Fruit fly (Drosophila melanogaster) Kc167 (cell line): ENCODE data around the gene Tollo.

ENCODE experiments used
- Myc ChIP-seq: fragments of >200 bp; optimal IDR thresholded peaks from 2 replicates; lab custom pipeline; 2017; ENCODE audit warnings: missing external identifiers
- Sin3A ChIP-seq: fragments of >200 bp; optimal IDR thresholded peaks from 2 replicates; lab custom pipeline; 2018; ENCODE audit warnings: missing external identifiers
- h ChIP-seq: fragments of >200 bp; optimal IDR thresholded peaks from 3 replicates; lab custom pipeline; 2018; ENCODE audit warnings: missing external identifiers
- insv ChIP-seq: fragments of >200 bp; optimal IDR thresholded peaks from 3 replicates; lab custom pipeline; 2018; ENCODE audit warnings: missing external identifiers
- psq ChIP-seq: fragments of >200 bp; optimal IDR thresholded peaks from 2 replicates; lab custom pipeline; 2017; ENCODE audit warnings: missing external identifiers
- ttk ChIP-seq: sonication (Bioruptor generic); optimal IDR thresholded peaks from 2 replicates; lab custom pipeline; 2017; ENCODE audit warnings: missing external identifiers

Tollo gene

dm6 chr3L:15264247-15265028 lies 29.0 kb downstream of the Tollo start:
- TF ChIP-seq h (lab: Kevin White, UChicago): no peak
- no peak for TF ChIP-seq insv (lab: Kevin White, UChicago)
- TF ChIP-seq psq (lab: Kevin White, UChicago): no peak
- TF ChIP-seq Myc (lab: Kevin White, UChicago): no peak
- no peak for TF ChIP-seq ttk (lab: Kevin White, UChicago)
- TF ChIP-seq Sin3A: no peak

- no peak for TF ChIP-seq Myc (lab: Kevin White, UChicago)
- TF ChIP-seq ttk (lab: Kevin White, UChicago): no peak
- no peak for TF ChIP-seq psq (lab: Kevin White, UChicago)
- TF ChIP-seq h (lab: Kevin White, UChicago): no peak
- TF ChIP-seq Sin3A: no peak
- TF ChIP-seq insv (lab: Kevin White, UChicago): no peak
These were observed 31.2 kb downstream of the Tollo start for dm6 chr3L:15266628-15267027.

dm6 chr3L:15267710-15268609 lies 32.5 kb downstream of the Tollo start:
- TF ChIP-seq insv (lab: Kevin White, UChicago): no peak
- TF ChIP-seq ttk (lab: Kevin White, UChicago): no peak
- no peak for TF ChIP-seq h (lab: Kevin White, UChicago)
- no peak for TF ChIP-seq Sin3A
- TF ChIP-seq Myc (lab: Kevin White, UChicago): no peak
- no peak for TF ChIP-seq psq (lab: Kevin White, UChicago)

dm6 chr3L:15268707-15269385 lies 33.4 kb downstream of the Tollo start:
- TF ChIP-seq Sin3A: no peak
- no peak for TF ChIP-seq insv (lab: Kevin White, UChicago)
- TF ChIP-seq ttk (lab: Kevin White, UChicago): no peak
- TF ChIP-seq Myc (lab: Kevin White, UChicago): no peak
- no peak for TF ChIP-seq psq (lab: Kevin White, UChicago)
- no peak for TF ChIP-seq h (lab: Kevin White, UChicago)

dm6 chr3L:15275469-15276153 lies 40.2 kb downstream of the Tollo start:
- no peak for TF ChIP-seq Sin3A
- no peak for TF ChIP-seq ttk (lab: Kevin White, UChicago)
- no peak for TF ChIP-seq Myc (lab: Kevin White, UChicago)
- no peak for TF ChIP-seq insv (lab: Kevin White, UChicago)
- TF ChIP-seq h (lab: Kevin White, UChicago): no peak
- TF ChIP-seq psq (lab: Kevin White, UChicago): no peak

- no peak for TF ChIP-seq Myc (lab: Kevin White, UChicago)
- no peak for TF ChIP-seq ttk (lab: Kevin White, UChicago)
- TF ChIP-seq psq (lab: Kevin White, UChicago): no peak
- TF ChIP-seq insv (lab: Kevin White, UChicago): no peak
These were observed 45.6 kb downstream of the Tollo start for dm6 chr3L:15281069-15281468.

- TF ChIP-seq Myc (lab: Kevin White, UChicago) (no peak), psq (lab: Kevin White, UChicago) (no peak), h (lab: Kevin White, UChicago) (no peak), Sin3A (no peak), insv (lab: Kevin White, UChicago) (no peak), ttk (lab: Kevin White, UChicago) (no peak)
These were observed 51.5 kb downstream of the Tollo start for dm6 chr3L:15286948-15287347.

dm6 chr3L:15289257-15289762 lies 53.9 kb downstream of the Tollo start:
- TF ChIP-seq Sin3A (no peak), insv (lab: Kevin White, UChicago) (no peak), Myc (lab: Kevin White, UChicago) (no peak), psq (lab: Kevin White, UChicago) (no peak), ttk (lab: Kevin White, UChicago) (no peak), h (lab: Kevin White, UChicago) (no peak)
